Worm (Caenorhabditis elegans) whole organism, L4 larva: ENCODE data around the gene srh-206.

Source experiments
- F10B5.3 ChIP-seq: sonication (generic microtip); optimal IDR thresholded peaks from 2 replicates; lab custom pipeline; 2016; ENCODE audit warnings: mild to moderate bottlenecking, missing genetic modification characterization, missing compliant biosample characterization
- F37D6.2 ChIP-seq: sonication (generic microtip); optimal IDR thresholded peaks from 2 replicates; lab custom pipeline; 2016; ENCODE audit warnings: mild to moderate bottlenecking, missing genetic modification characterization, missing compliant biosample characterization
- F49E8.2 ChIP-seq: sonication (generic microtip); optimal IDR thresholded peaks from 2 replicates; lab custom pipeline; 2016; ENCODE audit warnings: missing compliant biosample characterization, mild to moderate bottlenecking, missing genetic modification characterization, borderline replicate concordance
- R02D3.7 ChIP-seq: fragments of 150-350 bp; sonication (generic microtip); optimal IDR thresholded peaks from 3 replicates; lab custom pipeline; 2014; ENCODE audit warnings: missing biosample characterization, missing genetic modification characterization
- T20F7.1 ChIP-seq: fragments of 200-800 bp; sonication (Bioruptor generic); optimal IDR thresholded peaks from 2 replicates; lab custom pipeline; 2018; ENCODE audit warnings: mild to moderate bottlenecking, missing genetic modification characterization, missing compliant biosample characterization
- Y105C5A.15 ChIP-seq: fragments of 200-800 bp; sonication (Bioruptor generic); IDR thresholded peaks from 2 replicates; pipeline ENCODE4 v1.3.6; 2022; ENCODE audit warnings: missing genetic modification characterization, missing compliant biosample characterization
- Y48G9A.11 ChIP-seq: fragments of 200-800 bp; sonication (Bioruptor generic); IDR thresholded peaks from 2 replicates; pipeline ENCODE4 v1.3.6; 2022; ENCODE audit warnings: missing genetic modification reagents, missing genetic modification characterization, missing compliant biosample characterization
- ZK337.2 ChIP-seq: fragments of 200-800 bp; sonication (Bioruptor generic); IDR thresholded peaks from 2 replicates; pipeline ENCODE4 v1.3.6; 2022; ENCODE audit warnings: missing genetic modification reagents, missing genetic modification characterization, missing compliant biosample characterization
- ZK546.5 ChIP-seq, 2 experiments: sonication (generic microtip); optimal IDR thresholded peaks; 2 replicates each; lab custom pipeline; 2017; ENCODE audit warnings: missing biosample characterization in 2 of 2, missing genetic modification characterization in 2 of 2
- aly-2 ChIP-seq: sonication (generic microtip); optimal IDR thresholded peaks from 2 replicates; lab custom pipeline; 2018; ENCODE audit warnings: missing biosample characterization, missing genetic modification characterization
- arid-1 ChIP-seq: fragments of 200-800 bp; sonication (Bioruptor generic); conservative IDR thresholded peaks from 2 replicates; pipeline ENCODE4 v1.3.6; 2022; ENCODE audit warnings: missing genetic modification reagents, missing genetic modification characterization, missing compliant biosample characterization
- ceh-32 ChIP-seq: sonication (generic microtip); optimal IDR thresholded peaks from 2 replicates; lab custom pipeline; 2016; ENCODE audit warnings: mild to moderate bottlenecking, missing genetic modification characterization, missing compliant biosample characterization; ENCODE audit not compliant: poor library complexity
- ceh-44 ChIP-seq: fragments of 200-800 bp; sonication (Bioruptor generic); IDR thresholded peaks from 2 replicates; pipeline ENCODE4 v1.3.6; 2022; ENCODE audit warnings: missing genetic modification reagents, missing genetic modification characterization, missing compliant biosample characterization
- ceh-82 ChIP-seq: sonication (generic microtip); optimal IDR thresholded peaks from 2 replicates; lab custom pipeline; 2017; ENCODE audit warnings: missing biosample characterization, missing genetic modification characterization
- daf-16 ChIP-seq, 3 experiments: sonication (generic microtip); optimal IDR thresholded peaks; 2 replicates each; lab custom pipeline; 2016 to 2017; ENCODE audit warnings: missing genetic modification characterization in 3 of 3, missing genetic modification reagents in 3 of 3, mild to moderate bottlenecking in 2 of 3, missing compliant biosample characterization in 2 of 3, missing biosample characterization in 1 of 3, moderate library complexity in 1 of 3
- dmd-6 ChIP-seq: fragments of 200-800 bp; sonication (Bioruptor generic); IDR thresholded peaks from 2 replicates; pipeline ENCODE4 v1.3.6; 2022; ENCODE audit warnings: missing genetic modification reagents, missing genetic modification characterization, missing compliant biosample characterization
- dpl-1 ChIP-seq: fragments of 150-350 bp; optimal IDR thresholded peaks from 2 replicates; lab custom pipeline; 2014; ENCODE audit warnings: missing biosample characterization, missing genetic modification reagents, missing genetic modification characterization
- dve-1 ChIP-seq: sonication (generic microtip); optimal IDR thresholded peaks from 2 replicates; lab custom pipeline; 2017; ENCODE audit warnings: antibody characterized with exemption, mild to moderate bottlenecking, missing genetic modification characterization, missing compliant biosample characterization; ENCODE audit not compliant: insufficient read depth
- egl-43 ChIP-seq: fragments of 200-800 bp; sonication (Bioruptor generic); IDR thresholded peaks from 2 replicates; pipeline ENCODE4 v1.3.6; 2022; ENCODE audit warnings: missing genetic modification reagents, missing genetic modification characterization, missing compliant biosample characterization
- fkh-10 ChIP-seq: fragments of 150-350 bp; optimal IDR thresholded peaks from 2 replicates; lab custom pipeline; 2014; ENCODE audit warnings: missing biosample characterization, missing genetic modification reagents, missing genetic modification characterization
- hlh-30 ChIP-seq: sonication (generic microtip); optimal IDR thresholded peaks from 2 replicates; lab custom pipeline; 2017; ENCODE audit warnings: antibody characterized with exemption, mild to moderate bottlenecking, missing genetic modification characterization, missing compliant biosample characterization; ENCODE audit not compliant: insufficient read depth
- hmg-1.1 ChIP-seq: fragments of 200-800 bp; sonication (Bioruptor generic); IDR thresholded peaks from 2 replicates; pipeline ENCODE4 v1.3.6; 2022; ENCODE audit warnings: missing genetic modification reagents, missing genetic modification characterization, missing compliant biosample characterization
- jun-1 ChIP-seq: fragments of 150-350 bp; optimal IDR thresholded peaks from 2 replicates; lab custom pipeline; 2014; ENCODE audit warnings: missing biosample characterization, missing genetic modification reagents, missing genetic modification characterization
- lin-13 ChIP-seq: fragments of 150-350 bp; optimal IDR thresholded peaks from 2 replicates; lab custom pipeline; 2014; ENCODE audit warnings: missing biosample characterization, missing genetic modification reagents, missing genetic modification characterization
- lin-15B ChIP-seq: fragments of 150-350 bp; sonication (generic microtip); optimal IDR thresholded peaks from 3 replicates; lab custom pipeline; 2014; ENCODE audit warnings: missing biosample characterization, missing genetic modification characterization
- lin-29 ChIP-seq: fragments of 200-800 bp; sonication (Bioruptor generic); IDR thresholded peaks from 2 replicates; pipeline ENCODE4 v1.3.6; 2022; ENCODE audit warnings: missing genetic modification reagents, missing genetic modification characterization, missing compliant biosample characterization
- lir-3 ChIP-seq: sonication (generic microtip); optimal IDR thresholded peaks from 2 replicates; lab custom pipeline; 2016; ENCODE audit warnings: mild to moderate bottlenecking, missing genetic modification characterization, missing compliant biosample characterization
- mdl-1 ChIP-seq, 2 experiments: fragments of 150-350 bp in 1 of 2; sonication (generic microtip) in 1 of 2; optimal IDR thresholded peaks; 2 replicates each; lab custom pipeline; 2014 to 2017; ENCODE audit warnings: missing biosample characterization in 2 of 2, missing genetic modification characterization in 2 of 2
- mep-1 ChIP-seq: fragments of 150-350 bp; sonication (generic microtip); optimal IDR thresholded peaks from 3 replicates; lab custom pipeline; 2014; ENCODE audit warnings: missing biosample characterization, missing genetic modification characterization
- nhr-237 ChIP-seq: sonication (generic microtip); optimal IDR thresholded peaks from 2 replicates; lab custom pipeline; 2017; ENCODE audit warnings: missing biosample characterization, missing genetic modification characterization
- nhr-28 ChIP-seq: fragments of 150-350 bp; optimal IDR thresholded peaks from 2 replicates; lab custom pipeline; 2014; ENCODE audit warnings: missing biosample characterization, missing genetic modification characterization
- php-3 ChIP-seq: fragments of 200-800 bp; sonication (Bioruptor generic); IDR thresholded peaks from 2 replicates; pipeline ENCODE4 v1.3.6; 2022; ENCODE audit warnings: missing genetic modification reagents, missing genetic modification characterization, missing compliant biosample characterization
- pqm-1 ChIP-seq: sonication (generic microtip); optimal IDR thresholded peaks from 2 replicates; lab custom pipeline; 2017; ENCODE audit warnings: missing biosample characterization, missing genetic modification characterization
- rbr-2 ChIP-seq: sonication (generic microtip); optimal IDR thresholded peaks from 2 replicates; lab custom pipeline; 2016; ENCODE audit warnings: missing genotype, missing genetic modification characterization, missing compliant biosample characterization
- set-16 ChIP-seq: fragments of 200-800 bp; sonication (Bioruptor generic); IDR thresholded peaks from 2 replicates; pipeline ENCODE4 v1.3.6; 2022; ENCODE audit warnings: missing genetic modification reagents, missing genetic modification characterization, missing compliant biosample characterization
- skn-1 ChIP-seq: fragments of 150-350 bp; optimal IDR thresholded peaks from 2 replicates; lab custom pipeline; 2014; ENCODE audit warnings: missing biosample characterization, missing genetic modification characterization
- snpc-4 ChIP-seq: fragments of 150-350 bp; optimal IDR thresholded peaks from 2 replicates; lab custom pipeline; 2014; ENCODE audit warnings: missing biosample characterization, missing genetic modification characterization
- spr-1 ChIP-seq: sonication (generic microtip); optimal IDR thresholded peaks from 2 replicates; lab custom pipeline; 2016; ENCODE audit warnings: mild to moderate bottlenecking, missing genetic modification characterization, missing compliant biosample characterization
- spr-3 ChIP-seq: fragments of 200-800 bp; sonication (Bioruptor generic); optimal IDR thresholded peaks from 2 replicates; lab custom pipeline; 2018; ENCODE audit warnings: mild to moderate bottlenecking, missing genetic modification characterization, missing compliant biosample characterization
- unc-130 ChIP-seq: sonication (generic microtip); optimal IDR thresholded peaks from 2 replicates; lab custom pipeline; 2016; ENCODE audit warnings: missing genetic modification reagents, missing genetic modification characterization, missing compliant biosample characterization
- unc-62 ChIP-seq, 3 experiments: fragments of 150-350 bp in 1 of 3; sonication (generic microtip); optimal IDR thresholded peaks in 2 of 3; peaks in 1 of 3; 1 replicate in 1 of 3; 2 replicates in 2 of 3; lab custom pipeline; 2014 to 2017; ENCODE audit warnings: missing biosample characterization in 3 of 3, missing genetic modification characterization in 3 of 3, missing genetic modification reagents in 3 of 3, missing genotype in 1 of 3
- zag-1 ChIP-seq: fragments of 150-350 bp; optimal IDR thresholded peaks from 2 replicates; lab custom pipeline; 2014; ENCODE audit warnings: missing biosample characterization, missing genetic modification characterization
- zip-11 ChIP-seq: fragments of 200-800 bp; sonication (Bioruptor generic); IDR thresholded peaks from 2 replicates; pipeline ENCODE4 v1.3.6; 2022; ENCODE audit warnings: missing genetic modification characterization, missing compliant biosample characterization
- ztf-11 ChIP-seq: fragments of 150-350 bp; optimal IDR thresholded peaks from 2 replicates; lab custom pipeline; 2014; ENCODE audit warnings: missing biosample characterization, missing genetic modification characterization
- ztf-7 ChIP-seq: fragments of 150-350 bp; optimal IDR thresholded peaks from 2 replicates; lab custom pipeline; 2014; ENCODE audit warnings: missing biosample characterization, missing genetic modification characterization

The srh-206 gene

DNA sequence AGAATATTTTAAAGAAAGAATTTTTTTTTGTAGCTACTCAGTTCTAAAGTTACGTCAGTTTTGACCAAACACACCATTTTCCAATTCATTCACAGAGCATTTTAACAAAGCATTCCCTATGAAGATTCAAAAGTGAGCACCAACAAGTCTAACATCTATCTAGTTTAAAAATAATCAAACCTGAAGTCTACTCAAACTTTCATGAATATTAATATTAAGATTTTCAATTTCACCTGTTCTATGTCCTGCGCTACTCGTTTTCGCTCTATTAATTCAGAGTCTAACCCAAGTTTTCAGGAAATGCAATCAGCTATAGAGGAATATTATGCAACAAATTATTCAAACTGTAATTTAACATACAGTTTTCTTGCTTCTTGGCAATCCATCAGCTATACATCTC, 17.5 kb upstream of the srh-206 start, which contains the start of gene srh-119:
Gene srh-119 (plus strand): TSS at position 301 of the 400 bp plus-strand sequence.
- TF ChIP-seq ceh-32 (tag; lab: Kevin White, UChicago): no peak
- no peak for TF ChIP-seq Y48G9A.11 (GFP tag; lab: Robert Waterston, UW)
- no peak for TF ChIP-seq lir-3 (tag; lab: Kevin White, UChicago)
- no peak for TF ChIP-seq hlh-30 (tag; lab: Kevin White, UChicago)
- TF ChIP-seq arid-1: no peak
- TF ChIP-seq F37D6.2 (tag; lab: Kevin White, UChicago): no peak
- no peak for TF ChIP-seq rbr-2
- TF ChIP-seq ztf-7 (tag; lab: Kevin White, UChicago): no peak
- no peak for TF ChIP-seq aly-2 (tag; lab: Kevin White, UChicago)
- no peak for TF ChIP-seq ceh-44 (GFP tag; lab: Robert Waterston, UW)
- TF ChIP-seq R02D3.7: no peak
- TF ChIP-seq dmd-6 (GFP tag; lab: Robert Waterston, UW): no peak
- no peak for TF ChIP-seq nhr-237
- no peak for TF ChIP-seq skn-1 (tag; lab: Kevin White, UChicago)
- TF ChIP-seq spr-3 (GFP tag; lab: Kevin White, UChicago): no peak
- TF ChIP-seq, all 104 proteins: peak for 0

- peak in 1 of 2 experiments; percentile 34 for TF ChIP-seq unc-62 (GFP tag; optimal IDR thresholded peaks at IDR 0.05 in 1 of 2; lab: Kevin White, UChicago)
- no peak for TF ChIP-seq unc-62 (tag; optimal IDR thresholded peaks at IDR 0.05; lab: Kevin White, UChicago)
- no peak for TF ChIP-seq zip-11 (GFP tag; lab: Robert Waterston, UW)
- peak; percentile 11; the same call in 1 of the 2 replicates for TF ChIP-seq hmg-1.1 (GFP tag; lab: Robert Waterston, UW)
- TF ChIP-seq lin-15B (tag; lab: Kevin White, UChicago): no peak
- TF ChIP-seq nhr-28 (tag; lab: Kevin White, UChicago): peak; percentile 0
- TF ChIP-seq Y105C5A.15 (GFP tag; lab: Robert Waterston, UW): no peak
- TF ChIP-seq ZK337.2 (GFP tag; lab: Robert Waterston, UW): no peak
- no peak for TF ChIP-seq mep-1
- TF ChIP-seq dpl-1 (GFP tag; lab: Kevin White, UChicago): peak; percentile 6
- no peak for TF ChIP-seq F10B5.3 (tag; lab: Kevin White, UChicago)
- TF ChIP-seq ztf-11 (tag; lab: Kevin White, UChicago): no peak
These were observed 12.0 kb upstream of the srh-206 start, which contains the start of gene fbxa-90 for ce11 chrV:16966636-16967035. TSS of gene fbxa-90 (plus strand) at chrV:16966814.

DNA sequence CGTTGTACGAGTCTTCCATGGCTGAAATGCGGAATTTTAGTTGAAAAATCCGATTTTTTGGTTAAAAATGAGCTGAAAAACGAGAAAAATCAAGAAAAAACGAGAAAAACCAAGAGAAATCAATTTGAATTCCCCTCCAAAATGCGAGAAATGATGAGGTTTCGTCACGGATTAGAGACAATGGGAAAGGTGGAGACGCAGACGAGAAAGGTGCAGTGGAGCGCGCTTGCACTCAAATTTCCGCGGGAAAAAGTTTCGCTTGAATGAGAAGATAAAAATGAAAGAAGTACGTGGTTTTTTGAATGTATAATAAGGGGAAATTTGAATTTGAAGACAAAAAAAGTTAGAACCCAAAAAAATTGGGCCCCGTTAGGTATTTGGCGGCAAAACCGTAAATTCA, 11.0 kb upstream of the srh-206 start, which contains the start of gene efl-1:
Gene efl-1 (minus strand): TSS at position 21 of the 400 bp plus-strand sequence.
- TF ChIP-seq mdl-1 (tag; optimal IDR thresholded peaks at IDR 0.05; lab: Kevin White, UChicago) (peak in 1 of 2 experiments; percentile 37), jun-1 (tag; lab: Kevin White, UChicago) (peak; percentile 62), spr-1 (tag; lab: Kevin White, UChicago) (peak; percentile 54), snpc-4 (peak; percentile 77), T20F7.1 (GFP tag; lab: Kevin White, UChicago) (peak; percentile 67), dve-1 (tag; lab: Kevin White, UChicago) (peak; percentile 89), lin-13 (GFP tag; lab: Kevin White, UChicago) (peak; percentile 71), Y48G9A.11 (GFP tag; lab: Robert Waterston, UW) (0 out of 2 replicates have a peak, but pooled peaks have one; percentile 8), ztf-7 (tag; lab: Kevin White, UChicago) (peak; percentile 80), php-3 (GFP tag; lab: Robert Waterston, UW) (no peak), Y105C5A.15 (GFP tag; lab: Robert Waterston, UW) (no peak), hmg-1.1 (GFP tag; lab: Robert Waterston, UW) (peak; percentile 84), ZK546.5 (tag; optimal IDR thresholded peaks at IDR 0.05; lab: Kevin White, UChicago) (no peak), arid-1 (0 out of 2 replicates have a peak, but pooled peaks have one; percentile 64), fkh-10 (GFP tag; lab: Kevin White, UChicago) (peak; percentile 79), rbr-2 (peak; percentile 81), pqm-1 (tag; lab: Kevin White, UChicago) (no peak), hlh-30 (tag; lab: Kevin White, UChicago) (peak; percentile 89), zag-1 (tag; lab: Kevin White, UChicago) (no peak), daf-16 (GFP tag; optimal IDR thresholded peaks at IDR 0.05; lab: Kevin White, UChicago) (peak in 1 of 2 experiments; percentile 25), daf-16 (tag; optimal IDR thresholded peaks at IDR 0.05; lab: Kevin White, UChicago) (peak; percentile 31), lin-29 (GFP tag; lab: Robert Waterston, UW) (peak; percentile 57; the same call in 1 of the 2 replicates), egl-43 (GFP tag; lab: Robert Waterston, UW) (peak; percentile 51; the same call in 1 of the 2 replicates), unc-130 (GFP tag; lab: Kevin White, UChicago) (peak; percentile 39), F49E8.2 (tag; lab: Kevin White, UChicago) (peak; percentile 12), ceh-44 (GFP tag; lab: Robert Waterston, UW) (peak; percentile 61; the same call in 1 of the 2 replicates), set-16 (GFP tag; lab: Robert Waterston, UW) (0 out of 2 replicates have a peak, but pooled peaks have one; percentile 15), ceh-82 (tag; lab: Kevin White, UChicago) (no peak)
